Worm (Caenorhabditis elegans) whole organism, midembryonic: ENCODE results near the gene F15A4.2.

ENCODE experiments used
- flt-1 ChIP-seq: fragments of 200-800 bp; sonication (Bioruptor generic); IDR thresholded peaks from 2 replicates; pipeline ENCODE4 v1.3.6; 2022; ENCODE audit warnings: missing genetic modification characterization, missing compliant biosample characterization
- klf-2 ChIP-seq: fragments of 200-800 bp; sonication (Bioruptor generic); conservative IDR thresholded peaks from 2 replicates; pipeline ENCODE4 v1.3.6; 2022; ENCODE audit warnings: missing genetic modification reagents, missing genetic modification characterization, missing compliant biosample characterization
- ztf-23 ChIP-seq: fragments of 200-800 bp; sonication (Bioruptor generic); IDR thresholded peaks from 2 replicates; pipeline ENCODE4 v1.3.6; 2022; ENCODE audit warnings: missing genetic modification reagents, missing genetic modification characterization, missing compliant biosample characterization

DNA sequence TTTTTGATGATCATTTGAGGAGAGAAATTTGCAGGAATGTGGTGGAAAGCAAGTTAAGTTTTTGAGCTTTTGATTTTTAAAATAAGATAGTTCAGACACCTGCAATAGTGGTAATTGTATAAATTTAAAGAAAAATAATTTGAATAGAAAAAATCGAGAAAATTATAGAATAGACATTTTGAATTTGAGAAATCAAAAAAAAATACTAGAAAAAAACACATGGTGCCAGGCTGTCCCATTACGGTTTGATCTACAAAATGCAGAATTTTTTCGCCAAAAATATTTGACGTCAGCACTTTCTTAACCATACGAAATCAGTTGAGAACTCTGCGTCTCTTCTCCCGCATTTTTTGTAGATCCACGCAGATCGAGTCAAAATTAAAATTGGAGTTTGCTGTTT is 44.8 kb upstream of the F15A4.2 start, which contains the start of gene sre-27:
- no peak for TF ChIP-seq flt-1 (GFP tag; lab: Robert Waterston, UW)
- no peak for TF ChIP-seq klf-2
- no peak for TF ChIP-seq ztf-23 (GFP tag; lab: Robert Waterston, UW)
